Fruit fly (Drosophila melanogaster) whole organism, embryonic: ENCODE results near the gene beta'COP.

Experiments used
- Bteb2 ChIP-seq: fragments of 200-800 bp; sonication (Bioruptor generic); optimal IDR thresholded peaks from 2 replicates; lab custom pipeline; 2016; ENCODE audit warnings: missing biosample characterization, missing genetic modification characterization
- CG10321 ChIP-seq: fragments of 200-800 bp; sonication (Bioruptor generic); IDR thresholded peaks from 2 replicates; pipeline ENCODE4 v1.3.6; 2022; ENCODE audit warnings: missing biosample characterization, missing genetic modification characterization
- CG10366 ChIP-seq: fragments of 200-800 bp; sonication (Bioruptor generic); IDR thresholded peaks from 2 replicates; pipeline ENCODE4 v1.3.6; 2022; ENCODE audit warnings: missing biosample characterization, missing genetic modification characterization
- CG10431 ChIP-seq: fragments of 200-800 bp; sonication (Bioruptor generic); optimal IDR thresholded peaks from 3 replicates; lab custom pipeline; 2018; ENCODE audit warnings: missing biosample characterization, mild to moderate bottlenecking, missing genetic modification characterization
- CG16779 ChIP-seq: fragments of 200-800 bp; sonication (Bioruptor generic); IDR thresholded peaks from 2 replicates; pipeline ENCODE4 v1.3.6; 2022; ENCODE audit warnings: missing biosample characterization, missing genetic modification characterization
- CG17612 ChIP-seq: fragments of 200-800 bp; sonication (Bioruptor generic); IDR thresholded peaks from 2 replicates; pipeline ENCODE4 v1.3.6; 2022; ENCODE audit warnings: missing biosample characterization, missing genetic modification characterization
- CG2120 ChIP-seq: fragments of 200-800 bp; sonication (Bioruptor generic); optimal IDR thresholded peaks from 3 replicates; lab custom pipeline; 2016; ENCODE audit warnings: missing biosample characterization, missing genetic modification characterization
- CG2678 ChIP-seq: fragments of 200-800 bp; sonication (Bioruptor generic); optimal IDR thresholded peaks from 3 replicates; lab custom pipeline; 2019; ENCODE audit warnings: missing biosample characterization, mild to moderate bottlenecking, missing genetic modification characterization, moderate library complexity
- CG3065 ChIP-seq: fragments of 200-800 bp; sonication (Bioruptor generic); optimal IDR thresholded peaks from 2 replicates; lab custom pipeline; 2016; ENCODE audit warnings: missing biosample characterization, missing genetic modification characterization
- CG34376 ChIP-seq: fragments of 200-800 bp; sonication (Bioruptor generic); optimal IDR thresholded peaks from 2 replicates; lab custom pipeline; 2018; ENCODE audit warnings: missing biosample characterization, mild to moderate bottlenecking, missing genetic modification characterization
- CG3838 ChIP-seq: fragments of 200-800 bp; sonication (Bioruptor generic); optimal IDR thresholded peaks from 3 replicates; lab custom pipeline; 2016; ENCODE audit warnings: missing biosample characterization, missing genetic modification characterization
- CG7987 ChIP-seq: fragments of 200-800 bp; sonication (Bioruptor generic); optimal IDR thresholded peaks from 2 replicates; lab custom pipeline; 2018; ENCODE audit warnings: missing biosample characterization, mild to moderate bottlenecking, missing genetic modification characterization, moderate library complexity
- CHES-1-like ChIP-seq: fragments of 200-800 bp; sonication (Bioruptor generic); optimal IDR thresholded peaks from 2 replicates; lab custom pipeline; 2016; ENCODE audit warnings: missing biosample characterization, missing genetic modification characterization
- Deaf1 ChIP-seq: fragments of 200-800 bp; optimal IDR thresholded peaks from 3 replicates; lab custom pipeline; 2019; ENCODE audit warnings: missing biosample characterization, mild to moderate bottlenecking, missing genetic modification characterization, moderate library complexity
- Dfd ChIP-seq, 2 experiments: fragments of >200 bp; optimal IDR thresholded peaks; 2 replicates each; lab custom pipeline; 2017; ENCODE audit warnings: missing biosample characterization in 2 of 2, missing genetic modification characterization in 2 of 2
- E2f2 ChIP-seq: fragments of 200-800 bp; sonication (Bioruptor generic); IDR thresholded peaks from 2 replicates; pipeline ENCODE4 v1.3.6; 2022; ENCODE audit warnings: missing biosample characterization, missing genetic modification characterization
- Fer3 ChIP-seq: fragments of 200-800 bp; sonication (Bioruptor generic); optimal IDR thresholded peaks from 2 replicates; lab custom pipeline; 2018; ENCODE audit warnings: missing biosample characterization, mild to moderate bottlenecking, missing genetic modification characterization, moderate library complexity
- Hey ChIP-seq: fragments of 200-800 bp; sonication (Bioruptor generic); optimal IDR thresholded peaks from 3 replicates; lab custom pipeline; 2018; ENCODE audit warnings: missing biosample characterization, mild to moderate bottlenecking, missing genetic modification characterization
- Neu2 ChIP-seq: fragments of 200-800 bp; sonication (Bioruptor generic); optimal IDR thresholded peaks from 3 replicates; lab custom pipeline; 2016; ENCODE audit warnings: missing biosample characterization, missing genetic modification characterization, borderline replicate concordance
- Nf-YB ChIP-seq: fragments of 200-800 bp; sonication (Bioruptor generic); optimal IDR thresholded peaks from 3 replicates; lab custom pipeline; 2019; ENCODE audit warnings: missing biosample characterization, mild to moderate bottlenecking, missing genetic modification characterization, moderate library complexity
- Optix ChIP-seq: fragments of 200-800 bp; sonication (Bioruptor generic); IDR thresholded peaks from 3 replicates; pipeline ENCODE4 v1.3.6; 2022; ENCODE audit warnings: missing biosample characterization, missing genetic modification characterization
- Ptx1 ChIP-seq: fragments of 200-800 bp; sonication (Bioruptor generic); IDR thresholded peaks from 2 replicates; pipeline ENCODE4 v1.3.6; 2022; ENCODE audit warnings: missing biosample characterization, missing genetic modification characterization
- Sox102F ChIP-seq: fragments of 200-800 bp; sonication (Bioruptor generic); optimal IDR thresholded peaks from 2 replicates; lab custom pipeline; 2018; ENCODE audit warnings: missing biosample characterization, mild to moderate bottlenecking, missing genetic modification characterization, moderate library complexity
- Tbp ChIP-seq: fragments of >200 bp; optimal IDR thresholded peaks from 2 replicates; lab custom pipeline; 2018; ENCODE audit warnings: missing biosample characterization, missing genetic modification characterization
- abd-A ChIP-seq: fragments of 200-800 bp; sonication (Bioruptor generic); optimal IDR thresholded peaks from 3 replicates; lab custom pipeline; 2019; ENCODE audit warnings: missing biosample characterization, mild to moderate bottlenecking, missing genetic modification characterization, moderate library complexity
- bbx ChIP-seq: fragments of 200-800 bp; sonication (Bioruptor generic); IDR thresholded peaks from 2 replicates; pipeline ENCODE4 v1.3.6; 2022; ENCODE audit warnings: missing biosample characterization, missing genetic modification characterization; ENCODE audit not compliant: partially characterized antibody
- bcd ChIP-seq: fragments of 200-800 bp; sonication (Bioruptor generic); optimal IDR thresholded peaks from 2 replicates; lab custom pipeline; 2017; ENCODE audit warnings: missing biosample characterization, mild to moderate bottlenecking, missing genetic modification characterization
- cad ChIP-seq: fragments of >200 bp; optimal IDR thresholded peaks from 2 replicates; lab custom pipeline; 2017; ENCODE audit warnings: missing biosample characterization, missing genetic modification characterization
- crc ChIP-seq: fragments of 200-800 bp; sonication (Bioruptor generic); optimal IDR thresholded peaks from 2 replicates; lab custom pipeline; 2016; ENCODE audit warnings: missing biosample characterization, missing genetic modification characterization
- cwo ChIP-seq: fragments of 200-800 bp; sonication (Bioruptor generic); optimal IDR thresholded peaks from 3 replicates; lab custom pipeline; 2017; ENCODE audit warnings: missing biosample characterization, missing genetic modification characterization, mild to moderate bottlenecking, moderate library complexity, missing genetic modification reagents
- exex ChIP-seq: fragments of 200-800 bp; sonication (Bioruptor generic); optimal IDR thresholded peaks from 4 replicates; lab custom pipeline; 2018; ENCODE audit warnings: missing biosample characterization, mild to moderate bottlenecking, missing genetic modification characterization, moderate library complexity
- fd64A ChIP-seq: fragments of 200-800 bp; sonication (Bioruptor generic); optimal IDR thresholded peaks from 3 replicates; lab custom pipeline; 2018; ENCODE audit warnings: missing biosample characterization, mild to moderate bottlenecking, missing genetic modification characterization
- fru ChIP-seq: fragments of >200 bp; optimal IDR thresholded peaks from 2 replicates; lab custom pipeline; 2017
- gcm2 ChIP-seq: fragments of 200-800 bp; sonication (Bioruptor generic); optimal IDR thresholded peaks from 2 replicates; lab custom pipeline; 2016; ENCODE audit warnings: missing biosample characterization, missing genetic modification characterization
- gt ChIP-seq: fragments of 200-800 bp; sonication (Bioruptor generic); IDR thresholded peaks from 2 replicates; pipeline ENCODE4 v1.3.6; 2022; ENCODE audit warnings: missing biosample characterization, missing genetic modification characterization
- her ChIP-seq: fragments of 200-800 bp; sonication (Bioruptor generic); optimal IDR thresholded peaks from 2 replicates; lab custom pipeline; 2016; ENCODE audit warnings: missing biosample characterization, missing genetic modification characterization
- hkb ChIP-seq, 2 experiments: fragments of 200-800 bp in 1 of 2; fragments of >200 bp in 1 of 2; sonication (Bioruptor generic) in 1 of 2; IDR thresholded peaks in 1 of 2; optimal IDR thresholded peaks in 1 of 2; 2 replicates each; pipeline versions ENCODE4 v1.3.6 to Lab custom; 2017 to 2022; ENCODE audit warnings: missing biosample characterization in 1 of 2, missing genetic modification characterization in 1 of 2
- hth ChIP-seq: fragments of >200 bp; optimal IDR thresholded peaks from 2 replicates; lab custom pipeline; 2017; ENCODE audit warnings: inconsistent platforms
- insv ChIP-seq, 2 experiments: fragments of 200-800 bp; sonication (Bioruptor generic); optimal IDR thresholded peaks; 3 replicates each; lab custom pipeline; 2016 to 2018; ENCODE audit warnings: missing biosample characterization in 2 of 2, missing genetic modification characterization in 2 of 2
- mld ChIP-seq: fragments of 200-800 bp; sonication (Bioruptor generic); IDR thresholded peaks from 3 replicates; pipeline ENCODE4 v1.3.6; 2022; ENCODE audit warnings: missing biosample characterization, missing genetic modification characterization; ENCODE audit not compliant: partially characterized antibody
- psq ChIP-seq: fragments of 200-800 bp; sonication (Bioruptor generic); optimal IDR thresholded peaks from 2 replicates; lab custom pipeline; 2017; ENCODE audit warnings: missing biosample characterization, missing genetic modification characterization
- sd ChIP-seq: fragments of 200-800 bp; sonication (Bioruptor generic); optimal IDR thresholded peaks from 3 replicates; lab custom pipeline; 2018; ENCODE audit warnings: missing biosample characterization, mild to moderate bottlenecking, missing genetic modification characterization, moderate library complexity
- sens-2 ChIP-seq: fragments of 200-800 bp; sonication (Bioruptor generic); IDR thresholded peaks from 2 replicates; pipeline ENCODE4 v1.3.6; 2022; ENCODE audit warnings: missing biosample characterization, missing genetic modification characterization
- sug ChIP-seq: fragments of 200-800 bp; optimal IDR thresholded peaks from 2 replicates; lab custom pipeline; 2019; ENCODE audit warnings: missing biosample characterization, mild to moderate bottlenecking, missing genetic modification characterization, moderate library complexity
- tin ChIP-seq: fragments of 200-800 bp; sonication (Bioruptor generic); optimal IDR thresholded peaks from 3 replicates; lab custom pipeline; 2016; ENCODE audit warnings: missing biosample characterization, missing genetic modification characterization
- tio ChIP-seq: fragments of 200-800 bp; sonication (Bioruptor generic); optimal IDR thresholded peaks from 2 replicates; lab custom pipeline; 2017; ENCODE audit warnings: missing biosample characterization, missing genetic modification characterization, inconsistent platforms
- tll ChIP-seq, 2 experiments: fragments of 200-800 bp in 1 of 2; fragments of >200 bp in 1 of 2; sonication (Bioruptor generic) in 1 of 2; optimal IDR thresholded peaks; 2 replicates each; lab custom pipeline; 2017 to 2019; ENCODE audit warnings: missing biosample characterization in 2 of 2, missing genetic modification characterization in 2 of 2, mild to moderate bottlenecking in 1 of 2, moderate library complexity in 1 of 2
- ttk ChIP-seq: fragments of 200-800 bp; sonication (Bioruptor generic); IDR thresholded peaks from 2 replicates; pipeline ENCODE4 v2.1.2; 2022; ENCODE audit warnings: missing biosample characterization, missing genetic modification characterization
- vfl ChIP-seq: fragments of 200-800 bp; sonication (Bioruptor generic); optimal IDR thresholded peaks from 2 replicates; lab custom pipeline; 2016; ENCODE audit warnings: missing biosample characterization, missing genetic modification characterization
- wek ChIP-seq: fragments of 200-800 bp; sonication (Bioruptor generic); optimal IDR thresholded peaks from 3 replicates; lab custom pipeline; 2018; ENCODE audit warnings: missing biosample characterization, mild to moderate bottlenecking, missing genetic modification characterization, moderate library complexity
- yki ChIP-seq: fragments of >200 bp; optimal IDR thresholded peaks from 3 replicates; lab custom pipeline; 2018

beta'COP gene

dm6 chr2L:13366109-13366747, 12.5 kb upstream of the beta'COP start, which contains the start of the genes Nnp-1 and Grx3 (continued):
- TF ChIP-seq Sox102F (GFP tag; lab: Kevin White, UChicago): no peak
- no peak for TF ChIP-seq fd64A (GFP tag; lab: Kevin White, UChicago)
- TF ChIP-seq exex (tag; lab: Kevin White, UChicago): no peak
- peak; percentile 54 for TF ChIP-seq tin (GFP tag; lab: Kevin White, UChicago)
- TF ChIP-seq Nf-YB (GFP tag; lab: Kevin White, UChicago): no peak
- TF ChIP-seq Ptx1 (GFP tag; lab: Robert Waterston, UW): peak; percentile 59
- TF ChIP-seq Dfd (GFP tag; optimal IDR thresholded peaks at IDR 0.05; lab: Kevin White, UChicago): no peak
- no peak for TF ChIP-seq psq (GFP tag; lab: Kevin White, UChicago)
- TF ChIP-seq her (GFP tag; lab: Kevin White, UChicago): peak; percentile 33
- no peak for TF ChIP-seq Deaf1 (tag; lab: Kevin White, UChicago)
- TF ChIP-seq vfl (GFP tag; lab: Kevin White, UChicago): no peak
- TF ChIP-seq tio (GFP tag; lab: Kevin White, UChicago): no peak
- TF ChIP-seq tll (GFP tag; optimal IDR thresholded peaks at IDR 0.05; lab: Kevin White, UChicago): peak in 1 of 2 experiments; percentile 57
- peak; percentile 21 for TF ChIP-seq hkb (optimal IDR thresholded peaks at IDR 0.05; lab: Kevin White, UChicago)
- TF ChIP-seq hkb (GFP tag; IDR thresholded peaks at IDR 0.05; lab: Robert Waterston, UW): no peak
- TF ChIP-seq CG3838: no peak
- TF ChIP-seq wek (GFP tag; lab: Kevin White, UChicago): no peak
- no peak for TF ChIP-seq Hey
- no peak for TF ChIP-seq CG34376 (GFP tag; lab: Kevin White, UChicago)
- no peak for TF ChIP-seq CG7987
- TF ChIP-seq sug (tag; lab: Kevin White, UChicago): peak; percentile 82
- no peak for TF ChIP-seq CG10431 (GFP tag; lab: Kevin White, UChicago)
- no peak for TF ChIP-seq Fer3 (tag; lab: Kevin White, UChicago)
- no peak for TF ChIP-seq CG17612 (GFP tag; lab: Robert Waterston, UW)
- TF ChIP-seq hth: no peak
- peak; percentile 45 for TF ChIP-seq bcd (GFP tag; lab: Kevin White, UChicago)
- TF ChIP-seq yki (lab: Kevin White, UChicago): no peak
- TF ChIP-seq cad: no peak
- TF ChIP-seq E2f2: 0 out of 2 replicates have a peak, but pooled peaks have one; percentile 16
- peak; percentile 52 for TF ChIP-seq CG2120
- no peak for TF ChIP-seq Optix (GFP tag; lab: Robert Waterston, UW)
- TF ChIP-seq CG10321 (GFP tag; lab: Robert Waterston, UW): no peak
- TF ChIP-seq ttk (GFP tag; lab: Robert Waterston, UW): peak; percentile 34; the same call in 1 of the 2 replicates
- TF ChIP-seq crc: no peak
- TF ChIP-seq bbx: no peak
- no peak for TF ChIP-seq CHES-1-like (GFP tag; lab: Kevin White, UChicago)
- no peak for TF ChIP-seq abd-A (tag; lab: Kevin White, UChicago)
- TF ChIP-seq CG2678: no peak
- TF ChIP-seq Bteb2 (GFP tag; lab: Kevin White, UChicago): no peak
- TF ChIP-seq gcm2: no peak
- TF ChIP-seq insv (GFP tag; optimal IDR thresholded peaks at IDR 0.05; lab: Kevin White, UChicago): no peak
- no peak for TF ChIP-seq Neu2
- TF ChIP-seq sd (tag; lab: Kevin White, UChicago): no peak
- TF ChIP-seq CG3065: no peak
- TF ChIP-seq cwo (GFP tag; lab: Kevin White, UChicago): peak; percentile 98
- TF ChIP-seq fru (lab: Kevin White, UChicago): no peak
- no peak for TF ChIP-seq sens-2 (GFP tag; lab: Robert Waterston, UW)
- TF ChIP-seq mld (GFP tag; lab: Robert Waterston, UW): no peak
- TF ChIP-seq CG10366 (GFP tag; lab: Robert Waterston, UW): no peak; the same call in 1 of the 2 replicates
- no peak for TF ChIP-seq gt (GFP tag; lab: Robert Waterston, UW)
- TF ChIP-seq Tbp (GFP tag; lab: Kevin White, UChicago): no peak
- no peak for TF ChIP-seq CG16779 (GFP tag; lab: Robert Waterston, UW)
